Worm (Caenorhabditis elegans) whole organism, L4 larva: Measurements from ENCODE around the gene rei-1.

Experiments used
- daf-19 ChIP-seq: fragments of 200-800 bp; sonication (Bioruptor generic); conservative IDR thresholded peaks from 2 replicates; pipeline ENCODE4 v1.3.6; 2022; ENCODE audit warnings: missing genetic modification characterization, missing compliant biosample characterization
- dve-1 ChIP-seq: sonication (generic microtip); optimal IDR thresholded peaks from 2 replicates; lab custom pipeline; 2017; ENCODE audit warnings: antibody characterized with exemption, mild to moderate bottlenecking, missing genetic modification characterization, missing compliant biosample characterization; ENCODE audit not compliant: insufficient read depth
- fkh-10 ChIP-seq: fragments of 150-350 bp; optimal IDR thresholded peaks from 2 replicates; lab custom pipeline; 2014; ENCODE audit warnings: missing biosample characterization, missing genetic modification reagents, missing genetic modification characterization
- mdl-1 ChIP-seq, 2 experiments: fragments of 150-350 bp in 1 of 2; sonication (generic microtip) in 1 of 2; optimal IDR thresholded peaks; 2 replicates each; lab custom pipeline; 2014 to 2017; ENCODE audit warnings: missing biosample characterization in 2 of 2, missing genetic modification characterization in 2 of 2
- nhr-237 ChIP-seq: sonication (generic microtip); optimal IDR thresholded peaks from 2 replicates; lab custom pipeline; 2017; ENCODE audit warnings: missing biosample characterization, missing genetic modification characterization
- nhr-42 ChIP-seq: fragments of 200-800 bp; sonication (Bioruptor generic); IDR thresholded peaks from 2 replicates; pipeline ENCODE4 v1.3.6; 2022; ENCODE audit warnings: missing genetic modification characterization, missing compliant biosample characterization
- nhr-77 ChIP-seq: fragments of 150-350 bp; optimal IDR thresholded peaks from 2 replicates; lab custom pipeline; 2014; ENCODE audit warnings: missing biosample characterization, missing genetic modification characterization
- php-3 ChIP-seq: fragments of 200-800 bp; sonication (Bioruptor generic); IDR thresholded peaks from 2 replicates; pipeline ENCODE4 v1.3.6; 2022; ENCODE audit warnings: missing genetic modification reagents, missing genetic modification characterization, missing compliant biosample characterization
- skn-1 ChIP-seq: fragments of 150-350 bp; optimal IDR thresholded peaks from 2 replicates; lab custom pipeline; 2014; ENCODE audit warnings: missing biosample characterization, missing genetic modification characterization
- snpc-4 ChIP-seq: fragments of 150-350 bp; optimal IDR thresholded peaks from 2 replicates; lab custom pipeline; 2014; ENCODE audit warnings: missing biosample characterization, missing genetic modification characterization
- tra-1 ChIP-seq: fragments of 200-800 bp; sonication (Bioruptor generic); IDR thresholded peaks from 2 replicates; pipeline ENCODE4 v1.3.6; 2022; ENCODE audit warnings: missing genetic modification reagents, missing genetic modification characterization, missing compliant biosample characterization
- unc-39 ChIP-seq: sonication (generic microtip); optimal IDR thresholded peaks from 2 replicates; lab custom pipeline; 2017; ENCODE audit warnings: missing biosample characterization, missing genetic modification characterization
- zag-1 ChIP-seq: fragments of 150-350 bp; optimal IDR thresholded peaks from 2 replicates; lab custom pipeline; 2014; ENCODE audit warnings: missing biosample characterization, missing genetic modification characterization
- ztf-11 ChIP-seq: fragments of 150-350 bp; optimal IDR thresholded peaks from 2 replicates; lab custom pipeline; 2014; ENCODE audit warnings: missing biosample characterization, missing genetic modification characterization

DNA sequence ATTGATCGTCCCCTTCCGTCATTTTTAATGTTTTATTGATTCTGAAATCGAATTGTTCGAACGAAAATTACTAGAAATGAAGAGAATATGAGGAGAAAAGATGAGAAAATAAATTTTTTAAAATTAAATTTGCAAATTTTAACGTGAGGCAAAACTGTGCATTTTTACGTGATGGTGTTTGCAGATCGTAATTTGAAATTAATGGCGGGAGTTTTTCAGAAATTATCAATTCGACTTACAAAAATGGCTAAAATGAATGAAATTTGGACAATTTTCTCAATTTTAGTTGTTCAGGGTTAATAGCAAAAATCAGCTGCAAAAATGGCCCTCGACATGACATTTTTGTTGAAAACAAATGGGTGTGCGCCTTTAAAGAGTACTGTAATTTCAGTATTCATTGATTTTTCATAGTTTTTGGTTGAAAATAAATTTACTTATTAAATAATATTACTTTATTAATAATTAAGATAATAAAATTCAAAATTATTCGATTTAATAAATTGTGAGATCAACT lies at the start of gene rei-1:
- TF ChIP-seq php-3 (GFP tag; lab: Robert Waterston, UW): no peak
- no peak for TF ChIP-seq nhr-42
- TF ChIP-seq mdl-1 (tag; optimal IDR thresholded peaks at IDR 0.05; lab: Kevin White, UChicago): no peak
- no peak for TF ChIP-seq nhr-237
- TF ChIP-seq fkh-10 (GFP tag; lab: Kevin White, UChicago): no peak
- TF ChIP-seq zag-1 (tag; lab: Kevin White, UChicago): no peak
- TF ChIP-seq unc-39 (tag; lab: Kevin White, UChicago): no peak
- TF ChIP-seq snpc-4 (tag; lab: Kevin White, UChicago): no peak
- no peak for TF ChIP-seq nhr-77 (tag; lab: Kevin White, UChicago)
- TF ChIP-seq tra-1 (GFP tag; lab: Robert Waterston, UW): no peak
- TF ChIP-seq ztf-11: no peak
- TF ChIP-seq dve-1 (tag; lab: Kevin White, UChicago): no peak
- TF ChIP-seq daf-19 (GFP tag; lab: Robert Waterston, UW): no peak
- no peak for TF ChIP-seq skn-1 (tag; lab: Kevin White, UChicago)
